Fruit fly (Drosophila melanogaster) whole organism: ENCODE results near the gene alpha-Est2.

Experiments used
- CG8478 ChIP-seq: fragments of >200 bp; optimal IDR thresholded peaks from 2 replicates; lab custom pipeline; 2018; ENCODE audit warnings: inconsistent platforms
- Dll ChIP-seq: fragments of >200 bp; optimal IDR thresholded peaks from 2 replicates; lab custom pipeline; 2017
- EcR ChIP-seq, 2 experiments: fragments of >200 bp; optimal IDR thresholded peaks; 2 replicates each; lab custom pipeline; 2017; ENCODE audit warnings: missing biosample characterization in 2 of 2, missing genetic modification characterization in 2 of 2, missing genetic modification reagents in 2 of 2
- pan ChIP-seq: fragments of >200 bp; optimal IDR thresholded peaks from 2 replicates; lab custom pipeline; 2017
- psq ChIP-seq: fragments of >200 bp; optimal IDR thresholded peaks from 2 replicates; lab custom pipeline; 2017
- usp ChIP-seq: fragments of >200 bp; optimal IDR thresholded peaks from 2 replicates; lab custom pipeline; 2017; ENCODE audit warnings: missing biosample characterization, missing genetic modification characterization, mixed read lengths

Gene alpha-Est2

dm6 chr3R:7538435-7538834, 3.2 kb upstream of the alpha-Est2 start, which contains the start of gene alpha-Est4:
Gene alpha-Est4 (minus strand): TSS chr3R:7538615.
- no peak for TF ChIP-seq EcR (GFP tag; optimal IDR thresholded peaks at IDR 0.05; lab: Kevin White, UChicago)
- TF ChIP-seq psq = no peak
- TF ChIP-seq Dll (lab: Kevin White, UChicago) = no peak
- TF ChIP-seq pan (lab: Kevin White, UChicago) = no peak
- TF ChIP-seq usp (GFP tag; lab: Kevin White, UChicago) = no peak
- no peak for TF ChIP-seq CG8478 (lab: Kevin White, UChicago)

dm6 chr3R:7548808-7549744, 7.5 kb downstream of the alpha-Est2 start, which contains the start of gene alpha-Est1:
Gene alpha-Est1 (minus strand): TSS chr3R:7549124.
- TF ChIP-seq pan (lab: Kevin White, UChicago) = no peak
- no peak for TF ChIP-seq psq
- no peak for TF ChIP-seq Dll (lab: Kevin White, UChicago)

dm6 chr3R:7551708-7552107, 10.1 kb downstream of the alpha-Est2 start, which contains the start of gene CG45545:
Gene CG45545 (plus strand): TSS chr3R:7552008.
- TF ChIP-seq usp (GFP tag; lab: Kevin White, UChicago) = no peak
- TF ChIP-seq Dll (lab: Kevin White, UChicago) = no peak
- no peak for TF ChIP-seq CG8478 (lab: Kevin White, UChicago)
- TF ChIP-seq pan (lab: Kevin White, UChicago) = no peak

dm6 chr3R:7572237-7572636, 30.6 kb downstream of the alpha-Est2 start:
- TF ChIP-seq CG8478 (lab: Kevin White, UChicago) (no peak), Dll (lab: Kevin White, UChicago) (no peak), psq (no peak), EcR (GFP tag; optimal IDR thresholded peaks at IDR 0.05; lab: Kevin White, UChicago) (no peak), pan (lab: Kevin White, UChicago) (no peak), usp (GFP tag; lab: Kevin White, UChicago) (no peak)

- TF ChIP-seq EcR (GFP tag; optimal IDR thresholded peaks at IDR 0.05; lab: Kevin White, UChicago) (no peak), usp (GFP tag; lab: Kevin White, UChicago) (no peak), CG8478 (lab: Kevin White, UChicago) (no peak), pan (lab: Kevin White, UChicago) (no peak), Dll (lab: Kevin White, UChicago) (no peak), psq (no peak)
These were observed 49.6 kb downstream of the alpha-Est2 start for dm6 chr3R:7591189-7591588.
